Worm (Caenorhabditis elegans) whole organism, early embryonic: ENCODE results near the gene C27B7.9.
A peak's percentile ranks its signal among the peaks of the same experiment; 100 is the strongest.

Experiments used
- B0310.2 ChIP-seq: sonication (generic microtip); optimal IDR thresholded peaks from 2 replicates; lab custom pipeline; 2016; ENCODE audit warnings: mild to moderate bottlenecking, missing genetic modification characterization, missing compliant biosample characterization
- F13C5.2 ChIP-seq: sonication (generic microtip); optimal IDR thresholded peaks from 2 replicates; lab custom pipeline; 2017; ENCODE audit warnings: mild to moderate bottlenecking, missing genetic modification characterization, inconsistent platforms, missing compliant biosample characterization
- aly-1 ChIP-seq: sonication (generic microtip); optimal IDR thresholded peaks from 2 replicates; lab custom pipeline; 2016; ENCODE audit warnings: missing genetic modification characterization, missing compliant biosample characterization
- ama-1 ChIP-seq: fragments of 150-350 bp; optimal IDR thresholded peaks from 2 replicates; lab custom pipeline; 2014
- ceh-13 ChIP-seq: fragments of 200-800 bp; sonication (Bioruptor generic); optimal IDR thresholded peaks from 2 replicates; lab custom pipeline; 2018; ENCODE audit warnings: mild to moderate bottlenecking, missing genetic modification characterization, missing compliant biosample characterization
- ceh-36 ChIP-seq: sonication (generic microtip); optimal IDR thresholded peaks from 2 replicates; lab custom pipeline; 2016; ENCODE audit warnings: missing genetic modification characterization, inconsistent platforms, missing compliant biosample characterization
- ets-7 ChIP-seq: sonication (generic microtip); optimal IDR thresholded peaks from 2 replicates; lab custom pipeline; 2016; ENCODE audit warnings: missing genotype, missing genetic modification characterization, missing compliant biosample characterization
- flt-1 ChIP-seq: fragments of 200-800 bp; sonication (Bioruptor generic); IDR thresholded peaks from 2 replicates; pipeline ENCODE4 v1.3.6; 2022; ENCODE audit warnings: missing genetic modification characterization, missing compliant biosample characterization
- hmbx-1 ChIP-seq: sonication (generic microtip); optimal IDR thresholded peaks from 2 replicates; lab custom pipeline; 2016; ENCODE audit warnings: mild to moderate bottlenecking, missing genetic modification characterization, missing compliant biosample characterization
- hmg-4 ChIP-seq: fragments of 200-800 bp; sonication (Bioruptor generic); optimal IDR thresholded peaks from 2 replicates; lab custom pipeline; 2018; ENCODE audit warnings: mild to moderate bottlenecking, missing genetic modification characterization, missing compliant biosample characterization
- hnd-1 ChIP-seq: sonication (generic microtip); optimal IDR thresholded peaks from 2 replicates; lab custom pipeline; 2016; ENCODE audit warnings: missing genetic modification characterization, missing compliant biosample characterization
- pes-1 ChIP-seq: fragments of 200-800 bp; sonication (Bioruptor generic); IDR thresholded peaks from 2 replicates; pipeline ENCODE4 v1.3.6; 2022; ENCODE audit warnings: missing genetic modification reagents, missing genetic modification characterization, missing compliant biosample characterization
- scrt-1 ChIP-seq: fragments of 200-800 bp; sonication (Bioruptor generic); IDR thresholded peaks from 2 replicates; pipeline ENCODE4 v1.3.6; 2022; ENCODE audit warnings: missing genetic modification characterization, missing compliant biosample characterization
- sea-1 ChIP-seq: fragments of 200-800 bp; sonication (Bioruptor generic); conservative IDR thresholded peaks from 2 replicates; pipeline ENCODE4 v1.3.6; 2022; ENCODE audit warnings: missing genetic modification characterization, missing compliant biosample characterization
- tbx-11 ChIP-seq: fragments of 200-800 bp; sonication (Bioruptor generic); IDR thresholded peaks from 2 replicates; pipeline ENCODE4 v1.3.6; 2022; ENCODE audit warnings: missing genetic modification characterization, missing compliant biosample characterization
- tbx-37 ChIP-seq: fragments of 200-800 bp; sonication (Bioruptor generic); conservative IDR thresholded peaks from 2 replicates; pipeline ENCODE4 v1.3.6; 2022; ENCODE audit warnings: missing genetic modification reagents, missing genetic modification characterization, missing compliant biosample characterization
- tra-4 ChIP-seq: sonication (generic microtip); optimal IDR thresholded peaks from 2 replicates; lab custom pipeline; 2017; ENCODE audit warnings: missing genetic modification characterization, missing compliant biosample characterization

Gene C27B7.9

ce11 chrIV:8947146-8947545, 31.2 kb upstream of the C27B7.9 start:
- no peak for TF ChIP-seq hmbx-1
- no peak for TF ChIP-seq hmg-4 (GFP tag; lab: Kevin White, UChicago)
- TF ChIP-seq ama-1 (lab: Kevin White, UChicago), result no peak
- no peak for TF ChIP-seq aly-1 (tag; lab: Kevin White, UChicago)
- TF ChIP-seq ets-7 (tag; lab: Kevin White, UChicago), result no peak
- no peak for TF ChIP-seq tbx-11 (GFP tag; lab: Robert Waterston, UW)
- TF ChIP-seq B0310.2 (tag; lab: Kevin White, UChicago), result no peak
- no peak for TF ChIP-seq tra-4 (tag; lab: Kevin White, UChicago)
- TF ChIP-seq tbx-37 (GFP tag; lab: Robert Waterston, UW), result no peak
- no peak for TF ChIP-seq ceh-36 (tag; lab: Kevin White, UChicago)
- no peak for TF ChIP-seq hnd-1 (tag; lab: Kevin White, UChicago)

- no peak for TF ChIP-seq flt-1 (GFP tag; lab: Robert Waterston, UW)
- no peak for TF ChIP-seq ceh-36 (tag; lab: Kevin White, UChicago)
- TF ChIP-seq tra-4 (tag; lab: Kevin White, UChicago), result no peak
- no peak for TF ChIP-seq tbx-37 (GFP tag; lab: Robert Waterston, UW)
- no peak for TF ChIP-seq hmbx-1
- no peak for TF ChIP-seq hmg-4 (GFP tag; lab: Kevin White, UChicago)
- TF ChIP-seq F13C5.2 (tag; lab: Kevin White, UChicago), result no peak
- no peak for TF ChIP-seq sea-1 (GFP tag; lab: Robert Waterston, UW)
- TF ChIP-seq hnd-1 (tag; lab: Kevin White, UChicago), result no peak
- no peak for TF ChIP-seq aly-1 (tag; lab: Kevin White, UChicago)
- no peak for TF ChIP-seq tbx-11 (GFP tag; lab: Robert Waterston, UW)
- no peak for TF ChIP-seq B0310.2 (tag; lab: Kevin White, UChicago)
These were observed 27.5 kb upstream of the C27B7.9 start for ce11 chrIV:8943430-8943829.

- TF ChIP-seq tbx-11 (GFP tag; lab: Robert Waterston, UW), result no peak
- TF ChIP-seq tbx-37 (GFP tag; lab: Robert Waterston, UW), result no peak
- no peak for TF ChIP-seq pes-1
- TF ChIP-seq scrt-1, result no peak
- no peak for TF ChIP-seq ceh-36 (tag; lab: Kevin White, UChicago)
- no peak for TF ChIP-seq aly-1 (tag; lab: Kevin White, UChicago)
These were observed 17.7 kb upstream of the C27B7.9 start, which contains the start of gene D1046.4 for ce11 chrIV:8933575-8933974. Gene D1046.4 (plus strand): TSS chrIV:8933875.

- TF ChIP-seq tbx-37 (GFP tag; lab: Robert Waterston, UW) (no peak), ets-7 (tag; lab: Kevin White, UChicago) (no peak), aly-1 (tag; lab: Kevin White, UChicago) (no peak), ceh-13 (GFP tag; lab: Kevin White, UChicago) (no peak), hmg-4 (GFP tag; lab: Kevin White, UChicago) (no peak), hnd-1 (tag; lab: Kevin White, UChicago) (no peak), ama-1 (lab: Kevin White, UChicago) (no peak), pes-1 (no peak), sea-1 (GFP tag; lab: Robert Waterston, UW) (no peak), F13C5.2 (tag; lab: Kevin White, UChicago) (no peak), tbx-11 (GFP tag; lab: Robert Waterston, UW) (no peak), tra-4 (tag; lab: Kevin White, UChicago) (no peak), scrt-1 (no peak), B0310.2 (tag; lab: Kevin White, UChicago) (no peak)
These were observed 14.1 kb upstream of the C27B7.9 start, which contains the start of the genes D1046.18 and slc-25A26 for ce11 chrIV:8929942-8930492. Gene D1046.18 (plus strand): TSS chrIV:8930242. Gene slc-25A26 (plus strand): TSS chrIV:8930442.

ce11 chrIV:8927093-8927492, 11.2 kb upstream of the C27B7.9 start:
- TF ChIP-seq B0310.2 (tag; lab: Kevin White, UChicago) (peak; percentile 97), flt-1 (GFP tag; lab: Robert Waterston, UW) (peak; percentile 97), hmg-4 (GFP tag; lab: Kevin White, UChicago) (peak; percentile 98), hmbx-1 (peak; percentile 91), ama-1 (lab: Kevin White, UChicago) (no peak), sea-1 (GFP tag; lab: Robert Waterston, UW) (peak; percentile 99), ceh-36 (tag; lab: Kevin White, UChicago) (peak; percentile 95), F13C5.2 (tag; lab: Kevin White, UChicago) (peak; percentile 96), tbx-37 (GFP tag; lab: Robert Waterston, UW) (peak; percentile 93), scrt-1 (peak; percentile 95), tra-4 (tag; lab: Kevin White, UChicago) (peak; percentile 97), aly-1 (tag; lab: Kevin White, UChicago) (peak; percentile 98), hnd-1 (tag; lab: Kevin White, UChicago) (peak; percentile 86), tbx-11 (GFP tag; lab: Robert Waterston, UW) (peak; percentile 99), pes-1 (peak; percentile 97), ceh-13 (GFP tag; lab: Kevin White, UChicago) (peak; percentile 92), ets-7 (tag; lab: Kevin White, UChicago) (peak; percentile 94)

- no peak for TF ChIP-seq hnd-1 (tag; lab: Kevin White, UChicago)
- TF ChIP-seq flt-1 (GFP tag; lab: Robert Waterston, UW), result no peak
- no peak for TF ChIP-seq scrt-1
- TF ChIP-seq F13C5.2 (tag; lab: Kevin White, UChicago), result no peak
- TF ChIP-seq ama-1 (lab: Kevin White, UChicago), result no peak
These were observed 10.6 kb upstream of the C27B7.9 start for ce11 chrIV:8926511-8926910.

- TF ChIP-seq hmbx-1 (no peak), tbx-11 (GFP tag; lab: Robert Waterston, UW) (no peak), ceh-36 (tag; lab: Kevin White, UChicago) (no peak)
These were observed 10.1 kb upstream of the C27B7.9 start, which contains the start of the genes D1046.2 and cfim-2 for ce11 chrIV:8925990-8926389. Gene D1046.2 (minus strand): TSS chrIV:8926067. Gene cfim-2 (plus strand): TSS chrIV:8926324.
